Fruit fly (Drosophila melanogaster): ENCODE measurements around the gene CG4239.

CG4239 gene

DNA sequence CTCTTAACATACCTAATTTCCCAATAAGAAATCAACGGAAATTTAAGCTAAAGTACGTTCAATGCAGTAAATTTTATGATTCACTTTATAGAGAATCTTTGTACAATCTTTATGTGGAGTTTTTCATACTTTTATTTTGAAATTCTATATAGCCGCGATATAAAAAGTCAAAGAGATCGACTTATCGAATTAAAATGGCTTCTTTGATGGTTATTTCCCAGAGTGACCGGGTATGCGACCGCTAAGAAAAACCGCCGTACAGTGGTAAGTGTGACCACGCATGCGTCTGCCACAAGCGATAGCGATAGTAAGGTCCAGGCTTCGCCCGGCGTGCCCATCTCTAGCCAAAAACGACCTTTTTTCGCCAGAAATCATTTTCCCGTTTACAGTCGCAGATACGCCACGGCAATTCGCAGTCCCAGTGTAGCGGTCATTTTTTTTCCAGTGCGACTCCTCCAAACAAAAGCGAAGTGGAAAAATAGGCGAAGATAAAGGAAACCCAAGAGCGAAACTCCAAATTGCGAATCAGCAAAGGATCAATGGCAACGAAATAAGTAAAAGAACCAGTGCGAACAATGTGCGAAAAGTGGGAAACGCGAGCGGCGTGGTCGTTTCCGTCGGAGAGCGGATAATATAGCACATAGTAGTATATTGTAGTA lies 37.5 kb downstream of the CG4239 start, which contains the start of gene hang (continued):
- TF ChIP-seq CG16813 (GFP tag; IDR thresholded peaks at IDR 0.05; ENCODE audit: partially characterized antibody) (peak; percentile 76), nerfin-2 (GFP tag; IDR thresholded peaks at IDR 0.05; ENCODE audit: partially characterized antibody) (peak; percentile 39), CG8924 (tag; optimal IDR thresholded peaks at IDR 0.05) (peak; percentile 22), sqz (GFP tag; optimal IDR thresholded peaks at IDR 0.05) (peak; percentile 47), Myb (GFP tag; optimal IDR thresholded peaks at IDR 0.05) (peak; percentile 39), CG12104 (GFP tag; optimal IDR thresholded peaks at IDR 0.05) (no peak), CG1529 (GFP tag; optimal IDR thresholded peaks at IDR 0.05) (no peak), Lhr (GFP tag; optimal IDR thresholded peaks at IDR 0.05) (peak; percentile 64), Doc3 (GFP tag; IDR thresholded peaks at IDR 0.05; ENCODE audit: partially characterized antibody) (peak; percentile 43; the same call in 1 of the 3 replicates), psq (GFP tag; optimal IDR thresholded peaks at IDR 0.05) (no peak), E2f1 (GFP tag; IDR thresholded peaks at IDR 0.05) (peak; percentile 28; the same call in 1 of the 2 replicates), CG3838 (GFP tag; optimal IDR thresholded peaks at IDR 0.05) (no peak), sr (GFP tag; IDR thresholded peaks at IDR 0.05) (0 out of 3 replicates have a peak, but pooled peaks have one; percentile 7), Hsf (GFP tag; optimal IDR thresholded peaks at IDR 0.05) (peak; percentile 22), pros (GFP tag; optimal IDR thresholded peaks at IDR 0.05) (no peak), CG12299 (tag; optimal IDR thresholded peaks at IDR 0.05) (peak; percentile 77), bbx (GFP tag; IDR thresholded peaks at IDR 0.05; ENCODE audit: partially characterized antibody) (peak; percentile 88), PHDP (tag; optimal IDR thresholded peaks at IDR 0.05) (peak; percentile 20), CG7556 (GFP tag; optimal IDR thresholded peaks at IDR 0.05) (no peak), knrl (GFP tag; IDR thresholded peaks at IDR 0.05; ENCODE audit: partially characterized antibody) (peak; percentile 80), HmgD (GFP tag; optimal IDR thresholded peaks at IDR 0.05) (peak; percentile 83), CG1603 (tag; optimal IDR thresholded peaks at IDR 0.05) (peak; percentile 77), dmrt11E (tag; optimal IDR thresholded peaks at IDR 0.05) (no peak), CG3065 (GFP tag; optimal IDR thresholded peaks at IDR 0.05) (no peak), CG7372 (GFP tag; IDR thresholded peaks at IDR 0.05) (no peak), z (GFP tag; IDR thresholded peaks at IDR 0.05) (no peak), Oaz (GFP tag; IDR thresholded peaks at IDR 0.05) (no peak), CG42726 (GFP tag; IDR thresholded peaks at IDR 0.05; ENCODE audit: partially characterized antibody) (peak; percentile 87), cwo (GFP tag; optimal IDR thresholded peaks at IDR 0.05) (peak; percentile 39), chn (GFP tag; optimal IDR thresholded peaks at IDR 0.05) (no peak), mirr (GFP tag; optimal IDR thresholded peaks at IDR 0.05) (no peak), CG1832 (GFP tag; optimal IDR thresholded peaks at IDR 0.05) (no peak), D19B (GFP tag; optimal IDR thresholded peaks at IDR 0.05) (no peak), sug (tag; optimal IDR thresholded peaks at IDR 0.05) (peak; percentile 19), tin (GFP tag; optimal IDR thresholded peaks at IDR 0.05) (no peak), nerfin-1 (tag; optimal IDR thresholded peaks at IDR 0.05) (no peak), CG3281 (GFP tag; optimal IDR thresholded peaks at IDR 0.05) (peak; percentile 53), wor (GFP tag; IDR thresholded peaks at IDR 0.05) (no peak), CG9932 (GFP tag; IDR thresholded peaks at IDR 0.05) (peak; percentile 73), CG18619 (GFP tag; optimal IDR thresholded peaks at IDR 0.05) (peak; percentile 11), Neu2 (GFP tag; optimal IDR thresholded peaks at IDR 0.05; ENCODE audit: borderline replicate concordance) (no peak), CG17385 (GFP tag; optimal IDR thresholded peaks at IDR 0.05) (peak; percentile 37), Poxn (GFP tag; IDR thresholded peaks at IDR 0.05) (no peak), CG4820 (GFP tag; optimal IDR thresholded peaks at IDR 0.05) (no peak), Nf-YC (tag; optimal IDR thresholded peaks at IDR 0.05) (peak; percentile 31), CG32772 (GFP tag; IDR thresholded peaks at IDR 0.05) (no peak), CG16815 (GFP tag; optimal IDR thresholded peaks at IDR 0.05) (no peak), oc (tag; optimal IDR thresholded peaks at IDR 0.05) (no peak), CG2120 (GFP tag; optimal IDR thresholded peaks at IDR 0.05) (peak; percentile 49)

Measured in whole organism, embryonic.